Worm (Caenorhabditis elegans): ENCODE results near the gene Y50E8A.1.
"Not testable (repeated sequence)": the region's sequence is repeated elsewhere in the genome, so short reads cannot be mapped to it uniquely, and the experiment has no call there.

DNA sequence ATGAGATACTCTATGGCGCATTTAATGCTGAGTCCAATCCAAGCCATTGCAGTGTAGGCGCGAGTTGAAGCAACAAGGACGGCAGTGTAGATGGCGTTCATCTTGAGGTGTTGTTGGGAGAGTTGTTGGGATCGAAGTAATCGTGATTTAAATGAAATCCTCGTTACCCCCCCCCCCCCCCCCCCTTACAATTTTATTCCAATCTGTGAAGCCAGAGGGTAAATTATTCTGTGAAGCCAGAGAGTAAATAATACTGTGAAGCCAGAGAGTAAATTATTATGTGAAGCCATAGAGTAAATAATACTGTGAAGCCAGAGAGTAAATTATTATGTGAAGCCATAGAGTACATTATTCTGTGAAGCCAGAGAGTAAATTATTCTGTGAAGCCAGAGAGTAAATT lies 23.7 kb downstream of the Y50E8A.1 start, which contains the start of gene nspa-10:
- not testable (repeated sequence) for TF ChIP-seq unc-62 (GFP tag; optimal IDR thresholded peaks at IDR 0.05); unc-39 (tag; optimal IDR thresholded peaks at IDR 0.05)
